Worm (Caenorhabditis elegans) whole organism, L4 larva: ENCODE results near the gene F45E10.2.

Experiments
- Y75B8A.6 ChIP-seq: fragments of 200-800 bp; sonication (Bioruptor generic); IDR thresholded peaks from 2 replicates; pipeline ENCODE4 v1.3.6; 2022; ENCODE audit warnings: missing genetic modification reagents, missing genetic modification characterization, missing compliant biosample characterization
- ceh-82 ChIP-seq: sonication (generic microtip); optimal IDR thresholded peaks from 2 replicates; lab custom pipeline; 2017; ENCODE audit warnings: missing biosample characterization, missing genetic modification characterization
- dve-1 ChIP-seq: sonication (generic microtip); optimal IDR thresholded peaks from 2 replicates; lab custom pipeline; 2017; ENCODE audit warnings: antibody characterized with exemption, mild to moderate bottlenecking, missing genetic modification characterization, missing compliant biosample characterization; ENCODE audit not compliant: insufficient read depth
- hmg-1.1 ChIP-seq: fragments of 200-800 bp; sonication (Bioruptor generic); IDR thresholded peaks from 2 replicates; pipeline ENCODE4 v1.3.6; 2022; ENCODE audit warnings: missing genetic modification reagents, missing genetic modification characterization, missing compliant biosample characterization
- lsy-2 ChIP-seq, 2 experiments: fragments of 150-350 bp in 1 of 2; sonication (generic microtip) in 1 of 2; optimal IDR thresholded peaks; 2 replicates each; lab custom pipeline; 2014 to 2017; ENCODE audit warnings: missing biosample characterization in 2 of 2, missing genetic modification characterization in 2 of 2
- madf-5 ChIP-seq, 2 experiments: fragments of 200-800 bp; sonication (Bioruptor generic); IDR thresholded peaks; 2 replicates each; pipeline ENCODE4 v1.3.6; 2022; ENCODE audit warnings: missing compliant biosample characterization in 2 of 2, missing genetic modification characterization in 2 of 2
- nhr-11 ChIP-seq: fragments of 150-350 bp; optimal IDR thresholded peaks from 2 replicates; lab custom pipeline; 2014; ENCODE audit warnings: missing biosample characterization, missing genetic modification characterization
- nhr-77 ChIP-seq: fragments of 150-350 bp; optimal IDR thresholded peaks from 2 replicates; lab custom pipeline; 2014; ENCODE audit warnings: missing biosample characterization, missing genetic modification characterization
- sdz-12 ChIP-seq: fragments of 200-800 bp; sonication (Bioruptor generic); optimal IDR thresholded peaks from 2 replicates; lab custom pipeline; 2018; ENCODE audit warnings: mild to moderate bottlenecking, missing genetic modification characterization, missing compliant biosample characterization
- tra-1 ChIP-seq: fragments of 200-800 bp; sonication (Bioruptor generic); IDR thresholded peaks from 2 replicates; pipeline ENCODE4 v1.3.6; 2022; ENCODE audit warnings: missing genetic modification reagents, missing genetic modification characterization, missing compliant biosample characterization
- unc-130 ChIP-seq: sonication (generic microtip); optimal IDR thresholded peaks from 2 replicates; lab custom pipeline; 2016; ENCODE audit warnings: missing genetic modification reagents, missing genetic modification characterization, missing compliant biosample characterization
- unc-62 ChIP-seq, 3 experiments: fragments of 150-350 bp in 1 of 3; sonication (generic microtip); optimal IDR thresholded peaks in 2 of 3; peaks in 1 of 3; 1 replicate in 1 of 3; 2 replicates in 2 of 3; lab custom pipeline; 2014 to 2017; ENCODE audit warnings: missing biosample characterization in 3 of 3, missing genetic modification characterization in 3 of 3, missing genetic modification reagents in 3 of 3, missing genotype in 1 of 3
- zfp-2 ChIP-seq: sonication (generic microtip); optimal IDR thresholded peaks from 2 replicates; lab custom pipeline; 2016; ENCODE audit warnings: mild to moderate bottlenecking, missing genetic modification characterization, missing compliant biosample characterization

DNA sequence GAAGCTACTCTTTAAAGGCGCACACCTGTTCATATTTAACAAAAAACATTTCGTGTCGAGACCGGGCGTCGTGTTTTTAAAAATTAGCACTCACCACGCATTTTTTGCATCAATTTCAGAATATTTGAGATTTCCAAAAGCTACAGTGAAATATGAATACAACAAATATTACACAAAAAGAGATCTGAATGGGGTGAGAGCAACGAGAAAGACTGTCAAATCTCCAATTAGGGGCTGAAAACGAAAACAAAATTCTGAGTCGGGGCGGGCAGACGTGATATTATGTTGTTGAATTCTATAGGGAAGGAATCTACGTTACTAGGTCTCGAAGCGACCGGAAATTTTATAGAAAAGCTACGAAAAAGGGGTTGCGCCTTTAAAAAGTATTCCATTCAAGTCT lies 48.5 kb upstream of the F45E10.2 start, which contains the start of gene C09H10.5:
- TF ChIP-seq sdz-12 (GFP tag; lab: Kevin White, UChicago) (no peak), unc-62 (GFP tag; optimal IDR thresholded peaks at IDR 0.05 in 1 of 2; lab: Kevin White, UChicago) (peak in 1 of 2 experiments; percentile 17), unc-62 (tag; optimal IDR thresholded peaks at IDR 0.05; lab: Kevin White, UChicago) (no peak), ceh-82 (tag; lab: Kevin White, UChicago) (no peak), Y75B8A.6 (GFP tag; lab: Robert Waterston, UW) (no peak), nhr-77 (no peak), lsy-2 (tag; optimal IDR thresholded peaks at IDR 0.05; lab: Kevin White, UChicago) (no peak), dve-1 (tag; lab: Kevin White, UChicago) (no peak), nhr-11 (tag; lab: Kevin White, UChicago) (no peak), tra-1 (GFP tag; lab: Robert Waterston, UW) (no peak), madf-5 (GFP tag; IDR thresholded peaks at IDR 0.05; lab: Robert Waterston, UW) (no peak), hmg-1.1 (no peak), zfp-2 (no peak), unc-130 (GFP tag; lab: Kevin White, UChicago) (no peak)
